Worm (Caenorhabditis elegans): ENCODE results near the gene abts-2.

ce11 chrX:11574167-11574566 is 11.3 kb upstream of the abts-2 start:
- TF ChIP-seq him-1 (tag; optimal IDR thresholded peaks at IDR 0.05) (no peak), W03F9.2 (tag; optimal IDR thresholded peaks at IDR 0.05) (no peak), dao-5 (tag; optimal IDR thresholded peaks at IDR 0.05) (no peak)

Data from whole organism, L4/young adult.